Fruit fly (Drosophila melanogaster) whole organism, embryonic: ENCODE data around the gene ftz.

Source experiments
- Asciz ChIP-seq: fragments of 200-800 bp; sonication (Bioruptor generic); optimal IDR thresholded peaks from 2 replicates; lab custom pipeline; 2017; ENCODE audit warnings: missing biosample characterization, mild to moderate bottlenecking, missing genetic modification characterization, missing genetic modification reagents
- CG10431 ChIP-seq: fragments of 200-800 bp; sonication (Bioruptor generic); optimal IDR thresholded peaks from 3 replicates; lab custom pipeline; 2018; ENCODE audit warnings: missing biosample characterization, mild to moderate bottlenecking, missing genetic modification characterization
- CG11085 ChIP-seq: fragments of 200-800 bp; sonication (Bioruptor generic); IDR thresholded peaks from 2 replicates; pipeline ENCODE4 v1.3.6; 2022; ENCODE audit warnings: missing biosample characterization, missing genetic modification characterization
- CG13123 ChIP-seq: fragments of 200-800 bp; sonication (Bioruptor generic); optimal IDR thresholded peaks from 2 replicates; lab custom pipeline; 2016; ENCODE audit warnings: missing biosample characterization, missing genetic modification characterization
- CG15073 ChIP-seq: fragments of 200-800 bp; sonication (Bioruptor generic); optimal IDR thresholded peaks from 2 replicates; lab custom pipeline; 2016; ENCODE audit warnings: missing biosample characterization, missing genetic modification characterization
- CG16779 ChIP-seq: fragments of 200-800 bp; sonication (Bioruptor generic); IDR thresholded peaks from 2 replicates; pipeline ENCODE4 v1.3.6; 2022; ENCODE audit warnings: missing biosample characterization, missing genetic modification characterization
- CG17829 ChIP-seq: fragments of 200-800 bp; optimal IDR thresholded peaks from 2 replicates; lab custom pipeline; 2019; ENCODE audit warnings: missing biosample characterization, mild to moderate bottlenecking, missing genetic modification characterization, moderate library complexity
- CG2120 ChIP-seq: fragments of 200-800 bp; sonication (Bioruptor generic); optimal IDR thresholded peaks from 3 replicates; lab custom pipeline; 2016; ENCODE audit warnings: missing biosample characterization, missing genetic modification characterization
- CG3281 ChIP-seq: fragments of 200-800 bp; sonication (Bioruptor generic); optimal IDR thresholded peaks from 3 replicates; lab custom pipeline; 2017; ENCODE audit warnings: missing biosample characterization, mild to moderate bottlenecking, missing genetic modification characterization
- CG4820 ChIP-seq: fragments of 200-800 bp; sonication (Bioruptor generic); optimal IDR thresholded peaks from 3 replicates; lab custom pipeline; 2016; ENCODE audit warnings: missing biosample characterization, missing genetic modification characterization
- CG6813 ChIP-seq: fragments of 200-800 bp; sonication (Bioruptor generic); optimal IDR thresholded peaks from 2 replicates; lab custom pipeline; 2017; ENCODE audit warnings: missing biosample characterization, missing genetic modification characterization, mild to moderate bottlenecking, moderate library complexity, missing genetic modification reagents
- CG9797 ChIP-seq: fragments of 200-800 bp; sonication (Bioruptor generic); optimal IDR thresholded peaks from 3 replicates; lab custom pipeline; 2018; ENCODE audit warnings: missing biosample characterization, mild to moderate bottlenecking, missing genetic modification characterization
- Dad ChIP-seq: fragments of 200-800 bp; sonication (Bioruptor generic); optimal IDR thresholded peaks from 3 replicates; lab custom pipeline; 2016; ENCODE audit warnings: missing biosample characterization, missing genetic modification characterization
- Dek ChIP-seq: fragments of 200-800 bp; sonication (Bioruptor generic); optimal IDR thresholded peaks from 3 replicates; lab custom pipeline; 2019; ENCODE audit warnings: missing biosample characterization, mild to moderate bottlenecking, missing genetic modification characterization, moderate library complexity
- Dref ChIP-seq: fragments of 200-800 bp; sonication (Bioruptor generic); IDR thresholded peaks from 2 replicates; pipeline ENCODE4 v1.3.6; 2022; ENCODE audit warnings: missing biosample characterization, missing genetic modification characterization
- Fer2 ChIP-seq: fragments of 200-800 bp; sonication (Bioruptor generic); optimal IDR thresholded peaks from 2 replicates; lab custom pipeline; 2018; ENCODE audit warnings: missing biosample characterization, mild to moderate bottlenecking, missing genetic modification characterization, moderate library complexity
- GATAe ChIP-seq: fragments of 200-800 bp; sonication (Bioruptor generic); conservative IDR thresholded peaks from 2 replicates; pipeline ENCODE4 v1.3.6; 2022; ENCODE audit warnings: missing biosample characterization, missing genetic modification characterization
- HHEX ChIP-seq: fragments of 200-800 bp; sonication (Bioruptor generic); optimal IDR thresholded peaks from 3 replicates; lab custom pipeline; 2017; ENCODE audit warnings: missing biosample characterization, mild to moderate bottlenecking, missing genetic modification characterization, missing genetic modification reagents
- HLH3B ChIP-seq: fragments of 200-800 bp; sonication (Bioruptor generic); IDR thresholded peaks from 2 replicates; pipeline ENCODE4 v1.3.6; 2022; ENCODE audit warnings: missing biosample characterization, missing genetic modification characterization
- HLHmδ ChIP-seq: fragments of 200-800 bp; sonication (Bioruptor generic); optimal IDR thresholded peaks from 2 replicates; lab custom pipeline; 2018; ENCODE audit warnings: missing biosample characterization, mild to moderate bottlenecking, missing genetic modification characterization, moderate library complexity
- Kr ChIP-seq: fragments of 200-800 bp; sonication (Bioruptor generic); optimal IDR thresholded peaks from 2 replicates; lab custom pipeline; 2017; ENCODE audit warnings: missing biosample characterization, mild to moderate bottlenecking, missing genetic modification characterization
- Mad ChIP-seq: fragments of 200-800 bp; sonication (Bioruptor generic); optimal IDR thresholded peaks from 2 replicates; lab custom pipeline; 2016; ENCODE audit warnings: missing biosample characterization, missing genetic modification characterization
- Max ChIP-seq: fragments of 200-800 bp; sonication (Bioruptor generic); optimal IDR thresholded peaks from 2 replicates; lab custom pipeline; 2016; ENCODE audit warnings: missing biosample characterization, mild to moderate bottlenecking, missing genetic modification characterization
- NFAT ChIP-seq: fragments of 200-800 bp; sonication (Bioruptor generic); IDR thresholded peaks from 2 replicates; pipeline ENCODE4 v1.3.6; 2022; ENCODE audit warnings: missing biosample characterization, missing genetic modification characterization
- Pdp1 ChIP-seq, 2 experiments: fragments of 200-800 bp; sonication (Bioruptor generic); optimal IDR thresholded peaks; 3 replicates each; lab custom pipeline; 2016; ENCODE audit warnings: missing biosample characterization in 2 of 2, missing genetic modification characterization in 2 of 2, mild to moderate bottlenecking in 1 of 2, moderate library complexity in 1 of 2
- ab ChIP-seq: fragments of 200-800 bp; sonication (Bioruptor generic); optimal IDR thresholded peaks from 2 replicates; lab custom pipeline; 2016; ENCODE audit warnings: missing biosample characterization, missing genetic modification characterization
- ash1 ChIP-seq: fragments of 200-800 bp; sonication (Bioruptor generic); optimal IDR thresholded peaks from 2 replicates; lab custom pipeline; 2018; ENCODE audit warnings: missing biosample characterization, mild to moderate bottlenecking, missing genetic modification characterization
- bbx ChIP-seq: fragments of 200-800 bp; sonication (Bioruptor generic); IDR thresholded peaks from 2 replicates; pipeline ENCODE4 v1.3.6; 2022; ENCODE audit warnings: missing biosample characterization, missing genetic modification characterization; ENCODE audit not compliant: partially characterized antibody
- bigmax ChIP-seq: fragments of 200-800 bp; sonication (Bioruptor generic); optimal IDR thresholded peaks from 2 replicates; lab custom pipeline; 2018; ENCODE audit warnings: missing biosample characterization, mild to moderate bottlenecking, missing genetic modification characterization
- bowl ChIP-seq: fragments of 200-800 bp; sonication (Bioruptor generic); IDR thresholded peaks from 2 replicates; pipeline ENCODE4 v1.3.6; 2022; ENCODE audit warnings: missing biosample characterization, missing genetic modification characterization
- br ChIP-seq: fragments of >200 bp; optimal IDR thresholded peaks from 2 replicates; lab custom pipeline; 2017
- btn ChIP-seq: fragments of 200-800 bp; sonication (Bioruptor generic); optimal IDR thresholded peaks from 2 replicates; lab custom pipeline; 2016; ENCODE audit warnings: missing biosample characterization, missing genetic modification characterization
- cas ChIP-seq: fragments of 200-800 bp; sonication (Bioruptor generic); IDR thresholded peaks from 2 replicates; pipeline ENCODE4 v1.3.6; 2022; ENCODE audit warnings: missing biosample characterization, missing genetic modification characterization
- crc ChIP-seq: fragments of 200-800 bp; sonication (Bioruptor generic); optimal IDR thresholded peaks from 2 replicates; lab custom pipeline; 2016; ENCODE audit warnings: missing biosample characterization, missing genetic modification characterization
- dimm ChIP-seq: fragments of 200-800 bp; sonication (Bioruptor generic); IDR thresholded peaks from 2 replicates; pipeline ENCODE4 v1.3.6; 2022; ENCODE audit warnings: missing biosample characterization, missing genetic modification characterization
- dm ChIP-seq: fragments of 200-800 bp; sonication (Bioruptor generic); optimal IDR thresholded peaks from 3 replicates; lab custom pipeline; 2016; ENCODE audit warnings: missing biosample characterization, missing genetic modification characterization
- dmrt11E ChIP-seq: fragments of 200-800 bp; sonication (Bioruptor generic); optimal IDR thresholded peaks from 3 replicates; lab custom pipeline; 2018; ENCODE audit warnings: missing biosample characterization, mild to moderate bottlenecking, missing genetic modification characterization, moderate library complexity
- gsb-n ChIP-seq: fragments of 200-800 bp; sonication (Bioruptor generic); optimal IDR thresholded peaks from 3 replicates; lab custom pipeline; 2018; ENCODE audit warnings: missing biosample characterization, mild to moderate bottlenecking, missing genetic modification characterization
- hb ChIP-seq: fragments of 200-800 bp; sonication (Bioruptor generic); IDR thresholded peaks from 3 replicates; pipeline ENCODE4 v1.3.6; 2022; ENCODE audit warnings: missing biosample characterization, missing genetic modification characterization; ENCODE audit not compliant: partially characterized antibody
- jing ChIP-seq: fragments of 200-800 bp; sonication (Bioruptor generic); optimal IDR thresholded peaks from 2 replicates; lab custom pipeline; 2018; ENCODE audit warnings: missing biosample characterization, mild to moderate bottlenecking, missing genetic modification characterization
- lbe ChIP-seq: fragments of 200-800 bp; sonication (Bioruptor generic); optimal IDR thresholded peaks from 2 replicates; lab custom pipeline; 2016; ENCODE audit warnings: missing biosample characterization, mild to moderate bottlenecking, missing genetic modification characterization
- luna ChIP-seq: fragments of 200-800 bp; sonication (Bioruptor generic); optimal IDR thresholded peaks from 2 replicates; lab custom pipeline; 2016; ENCODE audit warnings: missing biosample characterization, missing genetic modification characterization
- nmo ChIP-seq: fragments of 200-800 bp; sonication (Bioruptor generic); optimal IDR thresholded peaks from 2 replicates; lab custom pipeline; 2018; ENCODE audit warnings: missing biosample characterization, mild to moderate bottlenecking, missing genetic modification characterization, moderate library complexity
- oc ChIP-seq: fragments of 200-800 bp; sonication (Bioruptor generic); optimal IDR thresholded peaks from 2 replicates; lab custom pipeline; 2018; ENCODE audit warnings: missing biosample characterization, mild to moderate bottlenecking, missing genetic modification characterization, moderate library complexity
- p53 ChIP-seq: fragments of 200-800 bp; sonication (Bioruptor generic); optimal IDR thresholded peaks from 2 replicates; lab custom pipeline; 2016; ENCODE audit warnings: missing biosample characterization, missing genetic modification characterization
- pita ChIP-seq: fragments of 200-800 bp; sonication (Bioruptor generic); optimal IDR thresholded peaks from 2 replicates; lab custom pipeline; 2017; ENCODE audit warnings: missing biosample characterization, mild to moderate bottlenecking, missing genetic modification characterization
- sisA ChIP-seq: fragments of 200-800 bp; sonication (Bioruptor generic); IDR thresholded peaks from 2 replicates; pipeline ENCODE4 v1.3.6; 2022; ENCODE audit warnings: missing biosample characterization, missing genetic modification characterization
- slp2 ChIP-seq: fragments of 200-800 bp; sonication (Bioruptor generic); optimal IDR thresholded peaks from 2 replicates; lab custom pipeline; 2016; ENCODE audit warnings: missing biosample characterization, missing genetic modification characterization
- tll ChIP-seq, 2 experiments: fragments of 200-800 bp in 1 of 2; fragments of >200 bp in 1 of 2; sonication (Bioruptor generic) in 1 of 2; optimal IDR thresholded peaks; 2 replicates each; lab custom pipeline; 2017 to 2019; ENCODE audit warnings: missing biosample characterization in 2 of 2, missing genetic modification characterization in 2 of 2, mild to moderate bottlenecking in 1 of 2, moderate library complexity in 1 of 2
- tup ChIP-seq: fragments of 200-800 bp; sonication (Bioruptor generic); optimal IDR thresholded peaks from 2 replicates; lab custom pipeline; 2016; ENCODE audit warnings: missing biosample characterization, mild to moderate bottlenecking, missing genetic modification characterization, moderate library complexity
- zfh2 ChIP-seq: fragments of 200-800 bp; sonication (Bioruptor generic); optimal IDR thresholded peaks from 2 replicates; lab custom pipeline; 2016; ENCODE audit warnings: missing biosample characterization, missing genetic modification characterization

The ftz gene

DNA sequence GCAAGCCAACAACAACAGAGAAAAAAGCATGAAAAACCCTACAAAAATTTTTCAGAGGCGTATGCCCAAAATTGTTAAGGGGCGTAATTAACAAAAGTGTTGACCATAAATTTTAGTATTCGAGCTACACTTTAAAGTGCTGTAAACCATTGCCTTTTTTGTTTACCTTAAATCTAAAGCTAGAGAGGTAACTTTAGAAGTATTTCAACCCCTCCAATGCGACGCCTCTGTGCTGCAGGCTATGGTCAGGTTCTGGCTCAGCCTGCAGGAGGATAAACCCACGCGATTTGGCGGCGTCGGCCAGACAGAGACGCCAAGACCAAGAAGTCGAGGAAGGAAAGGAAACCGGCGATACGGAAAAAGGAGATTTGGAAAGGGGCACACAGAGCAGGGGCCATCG lies 50.3 kb downstream of the ftz start (continued):
- TF ChIP-seq dmrt11E (tag; lab: Kevin White, UChicago) (peak; percentile 90), CG16779 (no peak), CG15073 (GFP tag; lab: Kevin White, UChicago) (no peak), pita (GFP tag; lab: Kevin White, UChicago) (no peak), CG2120 (GFP tag; lab: Kevin White, UChicago) (peak; percentile 51), HLHmδ (GFP tag; lab: Kevin White, UChicago) (no peak), sisA (peak; percentile 59), bigmax (GFP tag; lab: Kevin White, UChicago) (no peak), HHEX (GFP tag; lab: Kevin White, UChicago) (peak; percentile 73), CG9797 (GFP tag; lab: Kevin White, UChicago) (no peak), oc (tag; lab: Kevin White, UChicago) (peak; percentile 17), btn (GFP tag; lab: Kevin White, UChicago) (peak; percentile 72), p53 (GFP tag; lab: Kevin White, UChicago) (peak; percentile 28), gsb-n (tag; lab: Kevin White, UChicago) (peak; percentile 63), br (lab: Kevin White, UChicago) (no peak), dm (GFP tag; lab: Kevin White, UChicago) (peak; percentile 28), tup (GFP tag; lab: Kevin White, UChicago) (peak; percentile 38), Dek (peak; percentile 18), CG10431 (GFP tag; lab: Kevin White, UChicago) (no peak), dimm (GFP tag; lab: Robert Waterston, UW) (no peak), CG3281 (peak; percentile 53), zfh2 (peak; percentile 6), Kr (GFP tag; lab: Kevin White, UChicago) (peak; percentile 85), Max (peak; percentile 63), CG17829 (tag; lab: Kevin White, UChicago) (peak; percentile 91), CG6813 (peak; percentile 76), Pdp1 (GFP tag; optimal IDR thresholded peaks at IDR 0.05; lab: Kevin White, UChicago) (peak; percentile 66 to 75), crc (peak; percentile 26), CG13123 (GFP tag; lab: Kevin White, UChicago) (peak; percentile 35), nmo (GFP tag; lab: Kevin White, UChicago) (peak; percentile 73), lbe (GFP tag; lab: Kevin White, UChicago) (peak; percentile 89), jing (GFP tag; lab: Kevin White, UChicago) (peak; percentile 47), NFAT (GFP tag; lab: Robert Waterston, UW) (peak; percentile 50; the same call in 1 of the 2 replicates), cas (GFP tag; lab: Robert Waterston, UW) (0 out of 2 replicates have a peak, but pooled peaks have one; percentile 15), Asciz (GFP tag; lab: Kevin White, UChicago) (peak; percentile 33), CG4820 (GFP tag; lab: Kevin White, UChicago) (peak; percentile 77), Dad (GFP tag; lab: Kevin White, UChicago) (peak; percentile 65), bowl (GFP tag; lab: Robert Waterston, UW) (no peak), GATAe (GFP tag; lab: Robert Waterston, UW) (no peak), bbx (GFP tag; lab: Robert Waterston, UW) (no peak), tll (GFP tag; optimal IDR thresholded peaks at IDR 0.05; lab: Kevin White, UChicago) (peak in 1 of 2 experiments; percentile 87), slp2 (GFP tag; lab: Kevin White, UChicago) (peak; percentile 50), HLH3B (GFP tag; lab: Robert Waterston, UW) (peak; percentile 69), luna (peak; percentile 11), Mad (peak; percentile 55), Dref (GFP tag; lab: Robert Waterston, UW) (no peak), ab (GFP tag; lab: Kevin White, UChicago) (peak; percentile 22), CG11085 (GFP tag; lab: Robert Waterston, UW) (peak; percentile 51; the same call in 1 of the 2 replicates), Fer2 (tag; lab: Kevin White, UChicago) (peak; percentile 40), hb (GFP tag; lab: Robert Waterston, UW) (no peak), ash1 (GFP tag; lab: Kevin White, UChicago) (peak; percentile 0)
